Fruit fly (Drosophila melanogaster): ENCODE measurements around the gene Ggt-1.

Ggt-1 gene

DNA sequence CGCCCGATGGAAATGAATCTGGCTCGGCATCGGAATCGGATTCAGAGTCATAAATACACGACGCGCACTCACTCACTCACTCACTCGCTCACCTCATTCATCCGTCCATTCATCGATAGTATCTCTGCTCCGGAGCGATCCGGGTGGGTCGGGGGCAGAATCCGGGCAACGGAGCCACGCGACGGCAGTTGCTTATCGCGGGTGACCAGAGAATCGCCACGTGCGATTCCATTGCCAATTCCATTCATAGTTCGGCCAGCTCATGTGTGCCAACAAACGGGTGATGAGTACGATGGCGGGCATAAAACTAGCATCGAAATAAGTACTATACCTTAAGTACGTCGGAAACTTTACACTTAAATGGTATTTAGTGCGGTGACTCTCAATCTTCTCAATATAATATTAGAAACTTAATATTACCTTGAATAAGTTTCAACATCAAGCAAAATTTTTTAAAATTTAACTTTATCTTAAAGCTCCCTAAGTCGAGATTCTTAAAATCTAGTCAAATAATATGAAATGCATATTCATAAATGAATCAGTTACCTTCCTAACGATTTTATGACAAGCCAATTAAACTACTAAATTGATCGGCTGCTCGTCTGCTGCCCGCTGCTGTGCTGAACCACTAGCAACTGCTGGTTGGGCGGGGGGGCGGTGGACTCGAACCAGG is 12.4 kb upstream of the Ggt-1 start (continued):
- peak; percentile 67 for TF ChIP-seq CG2678 (tag; optimal IDR thresholded peaks at IDR 0.05)
- TF ChIP-seq CG13775 (GFP tag; optimal IDR thresholded peaks at IDR 0.05): peak; percentile 59
- peak; percentile 23; the same call in 1 of the 2 replicates for TF ChIP-seq vvl (GFP tag; IDR thresholded peaks at IDR 0.05)
- peak; percentile 9 for TF ChIP-seq Hmr (GFP tag; optimal IDR thresholded peaks at IDR 0.05)
- TF ChIP-seq CG11696 (GFP tag; IDR thresholded peaks at IDR 0.05): peak; percentile 76
- TF ChIP-seq onecut (GFP tag; IDR thresholded peaks at IDR 0.05): 0 out of 2 replicates have a peak, but pooled peaks have one; percentile 20
- TF ChIP-seq sc (optimal IDR thresholded peaks at IDR 0.05): no peak
- peak; percentile 44 for TF ChIP-seq sc (GFP tag; optimal IDR thresholded peaks at IDR 0.05)
- TF ChIP-seq CG7839 (tag; optimal IDR thresholded peaks at IDR 0.05): peak; percentile 53
- peak; percentile 84 for TF ChIP-seq sens (GFP tag)
- no peak for TF ChIP-seq D (optimal IDR thresholded peaks at IDR 0.05)
- peak; percentile 64 for TF ChIP-seq D (GFP tag; optimal IDR thresholded peaks at IDR 0.05)
- no peak for TF ChIP-seq CG12299 (tag; optimal IDR thresholded peaks at IDR 0.05)
- peak; percentile 2 for TF ChIP-seq CG1233 (GFP tag; optimal IDR thresholded peaks at IDR 0.05)
- TF ChIP-seq Spps (tag; optimal IDR thresholded peaks at IDR 0.05): peak; percentile 44
- peak; percentile 47 for TF ChIP-seq trem (tag; optimal IDR thresholded peaks at IDR 0.05)
- peak; percentile 79 for TF ChIP-seq CG10979 (tag; optimal IDR thresholded peaks at IDR 0.05)
- TF ChIP-seq CG18476 (GFP tag; optimal IDR thresholded peaks at IDR 0.05): peak; percentile 10
- TF ChIP-seq CoRest (tag; optimal IDR thresholded peaks at IDR 0.05): peak; percentile 43
- no peak for TF ChIP-seq Vsx1 (GFP tag; optimal IDR thresholded peaks at IDR 0.05)
- TF ChIP-seq CHES-1-like (GFP tag; optimal IDR thresholded peaks at IDR 0.05): no peak
- TF ChIP-seq CG9727 (GFP tag; optimal IDR thresholded peaks at IDR 0.05): peak; percentile 73
- 0 out of 2 replicates have a peak, but pooled peaks have one; percentile 19 for TF ChIP-seq Ptx1 (GFP tag; IDR thresholded peaks at IDR 0.05)
- TF ChIP-seq zen (tag; optimal IDR thresholded peaks at IDR 0.05): peak; percentile 46
- TF ChIP-seq CG15601 (tag; optimal IDR thresholded peaks at IDR 0.05): peak; percentile 22
- TF ChIP-seq slp2 (GFP tag; optimal IDR thresholded peaks at IDR 0.05): no peak
- TF ChIP-seq E2f1 (GFP tag; IDR thresholded peaks at IDR 0.05): 0 out of 2 replicates have a peak, but pooled peaks have one; percentile 9
- TF ChIP-seq CG31441 (GFP tag; IDR thresholded peaks at IDR 0.05): peak; percentile 62
- peak; percentile 82 for TF ChIP-seq CG18262 (tag; optimal IDR thresholded peaks at IDR 0.05)
- no peak for TF ChIP-seq CG4282 (GFP tag; optimal IDR thresholded peaks at IDR 0.05)
- TF ChIP-seq ATbp (GFP tag; optimal IDR thresholded peaks at IDR 0.05): peak; percentile 28
- TF ChIP-seq CkIIα-i1 (GFP tag; IDR thresholded peaks at IDR 0.05): no peak
- no peak for TF ChIP-seq kni (GFP tag; optimal IDR thresholded peaks at IDR 0.05)
- no peak for TF ChIP-seq CG9215 (GFP tag; IDR thresholded peaks at IDR 0.05)
- no peak for TF ChIP-seq vnd (GFP tag; IDR thresholded peaks at IDR 0.05; ENCODE audit: partially characterized antibody)
- TF ChIP-seq CG13296 (GFP tag; optimal IDR thresholded peaks at IDR 0.05): peak; percentile 32
- TF ChIP-seq CG8924 (tag; optimal IDR thresholded peaks at IDR 0.05): peak; percentile 57
- TF ChIP-seq zfh2 (GFP tag; optimal IDR thresholded peaks at IDR 0.05): no peak
- TF ChIP-seq Meics (GFP tag; optimal IDR thresholded peaks at IDR 0.05): peak; percentile 57
- TF ChIP-seq pan (optimal IDR thresholded peaks at IDR 0.05): no peak
- TF ChIP-seq pan (GFP tag; optimal IDR thresholded peaks at IDR 0.05 in 1 of 2, IDR thresholded peaks at IDR 0.05 in 1 of 2): no peak
- peak; percentile 16 for TF ChIP-seq Chrac-16 (GFP tag; optimal IDR thresholded peaks at IDR 0.05)
- peak; percentile 2 for TF ChIP-seq CG6813 (GFP tag; optimal IDR thresholded peaks at IDR 0.05)
- peak; percentile 7 for TF ChIP-seq CG10462 (GFP tag; optimal IDR thresholded peaks at IDR 0.05)
- peak; percentile 46 for TF ChIP-seq Med (GFP tag)
- no peak for TF ChIP-seq CG12071 (GFP tag; optimal IDR thresholded peaks at IDR 0.05)
- no peak for TF ChIP-seq Ada2b (GFP tag; IDR thresholded peaks at IDR 0.05)
- TF ChIP-seq ham (GFP tag; IDR thresholded peaks at IDR 0.05): no peak
- peak; percentile 43 for TF ChIP-seq CG12391 (tag; optimal IDR thresholded peaks at IDR 0.05)
- peak; percentile 59 for TF ChIP-seq nmo (GFP tag; optimal IDR thresholded peaks at IDR 0.05)

All from whole organism, embryonic.